Worm (Caenorhabditis elegans) whole organism, young adult: ENCODE data around the gene Y66D12A.3.

Source experiments
- ama-1 ChIP-seq, 3 experiments: fragments of 150-350 bp in 1 of 3; sonication (generic microtip) in 2 of 3; optimal IDR thresholded peaks; 2 replicates each; lab custom pipeline; 2014 to 2018; ENCODE audit warnings: missing biosample characterization in 2 of 3, missing genetic modification characterization in 2 of 3, missing genetic modification reagents in 2 of 3
- ets-4 ChIP-seq: fragments of 200-800 bp; sonication (Bioruptor generic); optimal IDR thresholded peaks from 2 replicates; lab custom pipeline; 2018; ENCODE audit warnings: mild to moderate bottlenecking, missing genetic modification characterization, missing compliant biosample characterization
- lin-26 ChIP-seq: fragments of 200-800 bp; sonication (Bioruptor generic); IDR thresholded peaks from 2 replicates; pipeline ENCODE4 v1.3.6; 2022; ENCODE audit warnings: missing genetic modification reagents, missing genetic modification characterization, missing compliant biosample characterization
- nhr-90 ChIP-seq: sonication (generic microtip); optimal IDR thresholded peaks from 2 replicates; lab custom pipeline; 2016; ENCODE audit warnings: missing genotype, mild to moderate bottlenecking, missing genetic modification characterization, missing compliant biosample characterization
- pha-4 ChIP-seq: fragments of 150-350 bp; sonication (generic microtip); optimal IDR thresholded peaks from 2 replicates; lab custom pipeline; 2014; ENCODE audit warnings: missing biosample characterization, missing genetic modification reagents, missing genetic modification characterization
- ztf-25 ChIP-seq: fragments of 200-800 bp; sonication (Bioruptor generic); IDR thresholded peaks from 2 replicates; pipeline ENCODE4 v1.3.6; 2022; ENCODE audit warnings: missing genetic modification reagents, missing genetic modification characterization, missing compliant biosample characterization
- ztf-3 ChIP-seq: fragments of 200-800 bp; sonication (Bioruptor generic); optimal IDR thresholded peaks from 2 replicates; lab custom pipeline; 2018; ENCODE audit warnings: mild to moderate bottlenecking, missing genetic modification characterization, missing compliant biosample characterization

- TF ChIP-seq pha-4 (tag; lab: Kevin White, UChicago) (no peak), ama-1 (optimal IDR thresholded peaks at IDR 0.05; lab: Kevin White, UChicago) (no peak), ama-1 (GFP tag; optimal IDR thresholded peaks at IDR 0.05; lab: Kevin White, UChicago) (no peak), ztf-3 (no peak), ztf-25 (GFP tag; lab: Robert Waterston, UW) (no peak), nhr-90 (tag; lab: Kevin White, UChicago) (no peak), lin-26 (GFP tag; lab: Robert Waterston, UW) (no peak), ets-4 (GFP tag; lab: Kevin White, UChicago) (no peak)
Measured at ce11 chrIII:11561597-11561996, 27.4 kb upstream of the Y66D12A.3 start.
